Worm (Caenorhabditis elegans) whole organism, late embryonic: ENCODE data around the gene pdk-1.
A peak's percentile ranks its signal among the peaks of the same experiment; 100 is the strongest.

ENCODE experiments used
- C08G9.2 ChIP-seq: sonication (generic microtip); optimal IDR thresholded peaks from 2 replicates; lab custom pipeline; 2016; ENCODE audit warnings: mild to moderate bottlenecking, missing genetic modification characterization, moderate library complexity, missing compliant biosample characterization
- C38D4.7 ChIP-seq: fragments of 200-800 bp; sonication (Bioruptor generic); optimal IDR thresholded peaks from 2 replicates; lab custom pipeline; 2018; ENCODE audit warnings: mild to moderate bottlenecking, missing genetic modification characterization, moderate library complexity, missing compliant biosample characterization
- K02D7.2 ChIP-seq: sonication (generic microtip); optimal IDR thresholded peaks from 2 replicates; lab custom pipeline; 2017; ENCODE audit warnings: mild to moderate bottlenecking, missing genetic modification characterization, missing compliant biosample characterization
- T23F11.4 ChIP-seq: fragments of 200-800 bp; sonication (Bioruptor generic); optimal IDR thresholded peaks from 2 replicates; lab custom pipeline; 2018; ENCODE audit warnings: mild to moderate bottlenecking, missing genetic modification characterization, missing compliant biosample characterization
- ahr-1 ChIP-seq: sonication (generic microtip); optimal IDR thresholded peaks from 2 replicates; lab custom pipeline; 2016; ENCODE audit warnings: missing genetic modification characterization, missing compliant biosample characterization
- ama-1 ChIP-seq: fragments of 150-350 bp; optimal IDR thresholded peaks from 2 replicates; lab custom pipeline; 2014
- ceh-14 ChIP-seq: sonication (generic microtip); optimal IDR thresholded peaks from 2 replicates; lab custom pipeline; 2016; ENCODE audit warnings: missing genotype, missing genetic modification characterization, missing compliant biosample characterization
- ceh-18 ChIP-seq: sonication (generic microtip); optimal IDR thresholded peaks from 2 replicates; lab custom pipeline; 2016; ENCODE audit warnings: missing genetic modification characterization, missing compliant biosample characterization
- ceh-19 ChIP-seq: fragments of 200-800 bp; sonication (Bioruptor generic); optimal IDR thresholded peaks from 2 replicates; lab custom pipeline; 2018; ENCODE audit warnings: mild to moderate bottlenecking, missing genetic modification characterization, missing compliant biosample characterization
- ceh-2 ChIP-seq: sonication (generic microtip); optimal IDR thresholded peaks from 2 replicates; lab custom pipeline; 2016; ENCODE audit warnings: missing genotype, missing genetic modification characterization, missing compliant biosample characterization
- ceh-22 ChIP-seq: sonication (generic microtip); optimal IDR thresholded peaks from 2 replicates; lab custom pipeline; 2017; ENCODE audit warnings: missing biosample characterization, missing genetic modification characterization
- ceh-24 ChIP-seq: sonication (generic microtip); optimal IDR thresholded peaks from 2 replicates; lab custom pipeline; 2016; ENCODE audit warnings: mild to moderate bottlenecking, missing genetic modification characterization, missing compliant biosample characterization
- ceh-30 ChIP-seq: fragments of 150-350 bp; optimal IDR thresholded peaks from 2 replicates; lab custom pipeline; 2014; ENCODE audit warnings: missing biosample characterization, missing genetic modification characterization
- ceh-31 ChIP-seq: sonication (generic microtip); optimal IDR thresholded peaks from 2 replicates; lab custom pipeline; 2016; ENCODE audit warnings: missing genetic modification characterization, missing compliant biosample characterization
- ceh-45 ChIP-seq: fragments of 200-800 bp; sonication (Bioruptor generic); IDR thresholded peaks from 2 replicates; pipeline ENCODE4 v1.3.6; 2022; ENCODE audit warnings: missing genetic modification reagents, missing genetic modification characterization, missing compliant biosample characterization
- dmd-4 ChIP-seq: sonication (generic microtip); optimal IDR thresholded peaks from 2 replicates; lab custom pipeline; 2016; ENCODE audit warnings: borderline replicate concordance, missing genetic modification characterization, missing compliant biosample characterization
- dve-1 ChIP-seq: sonication (generic microtip); optimal IDR thresholded peaks from 2 replicates; lab custom pipeline; 2017; ENCODE audit warnings: antibody characterized with exemption, mild to moderate bottlenecking, missing genetic modification characterization, missing compliant biosample characterization
- elt-2 ChIP-seq: sonication (generic microtip); optimal IDR thresholded peaks from 2 replicates; lab custom pipeline; 2016; ENCODE audit warnings: missing genetic modification reagents, missing genetic modification characterization, missing compliant biosample characterization
- elt-4 ChIP-seq: sonication (generic microtip); optimal IDR thresholded peaks from 2 replicates; lab custom pipeline; 2016; ENCODE audit warnings: missing genetic modification characterization, missing compliant biosample characterization
- ets-4 ChIP-seq: sonication (generic microtip); optimal IDR thresholded peaks from 2 replicates; lab custom pipeline; 2016; ENCODE audit warnings: missing genetic modification characterization, missing compliant biosample characterization
- eyg-1 ChIP-seq: sonication (generic microtip); optimal IDR thresholded peaks from 2 replicates; lab custom pipeline; 2016; ENCODE audit warnings: missing genotype, missing genetic modification characterization, missing compliant biosample characterization
- fax-1 ChIP-seq: sonication (generic microtip); optimal IDR thresholded peaks from 2 replicates; lab custom pipeline; 2016; ENCODE audit warnings: missing genotype, missing genetic modification characterization, missing compliant biosample characterization
- fkh-10 ChIP-seq: fragments of 150-350 bp; optimal IDR thresholded peaks from 2 replicates; lab custom pipeline; 2014; ENCODE audit warnings: missing biosample characterization, missing genetic modification reagents, missing genetic modification characterization
- fkh-6 ChIP-seq: sonication (generic microtip); optimal IDR thresholded peaks from 2 replicates; lab custom pipeline; 2016; ENCODE audit warnings: missing genetic modification characterization, missing compliant biosample characterization
- hlh-13 ChIP-seq: fragments of 200-800 bp; sonication (Bioruptor generic); optimal IDR thresholded peaks from 2 replicates; lab custom pipeline; 2018; ENCODE audit warnings: mild to moderate bottlenecking, missing genetic modification characterization, missing compliant biosample characterization
- hlh-15 ChIP-seq: sonication (generic microtip); optimal IDR thresholded peaks from 2 replicates; lab custom pipeline; 2016; ENCODE audit warnings: missing genetic modification characterization, missing compliant biosample characterization
- hlh-8 ChIP-seq: sonication (generic microtip); optimal IDR thresholded peaks from 2 replicates; lab custom pipeline; 2016; ENCODE audit warnings: missing genotype, missing genetic modification characterization, missing compliant biosample characterization
- lim-6 ChIP-seq: sonication (generic microtip); optimal IDR thresholded peaks from 2 replicates; lab custom pipeline; 2016; ENCODE audit warnings: missing genetic modification characterization, missing compliant biosample characterization
- mec-3 ChIP-seq: sonication (generic microtip); optimal IDR thresholded peaks from 2 replicates; lab custom pipeline; 2016; ENCODE audit warnings: borderline replicate concordance, missing genetic modification characterization, missing compliant biosample characterization
- nfya-1 ChIP-seq: sonication (generic microtip); optimal IDR thresholded peaks from 2 replicates; lab custom pipeline; 2017; ENCODE audit warnings: missing genetic modification characterization, mild to moderate bottlenecking, missing compliant biosample characterization, antibody characterized with exemption, moderate library complexity
- nhr-11 ChIP-seq: fragments of 150-350 bp; optimal IDR thresholded peaks from 2 replicates; lab custom pipeline; 2014; ENCODE audit warnings: missing biosample characterization, missing genetic modification characterization
- nhr-232 ChIP-seq: sonication (generic microtip); optimal IDR thresholded peaks from 2 replicates; lab custom pipeline; 2016; ENCODE audit warnings: missing genetic modification characterization, missing compliant biosample characterization
- odd-2 ChIP-seq: sonication (generic microtip); optimal IDR thresholded peaks from 2 replicates; lab custom pipeline; 2017; ENCODE audit warnings: antibody characterized with exemption, mild to moderate bottlenecking, missing genetic modification characterization, missing compliant biosample characterization
- pag-3 ChIP-seq: sonication (generic microtip); optimal IDR thresholded peaks from 2 replicates; lab custom pipeline; 2016; ENCODE audit warnings: missing compliant biosample characterization, missing genetic modification characterization, borderline replicate concordance
- pax-1 ChIP-seq: fragments of 150-350 bp; optimal IDR thresholded peaks from 2 replicates; lab custom pipeline; 2014; ENCODE audit warnings: missing biosample characterization, missing genetic modification characterization
- pha-2 ChIP-seq: sonication (generic microtip); optimal IDR thresholded peaks from 2 replicates; lab custom pipeline; 2017; ENCODE audit warnings: mild to moderate bottlenecking, missing genetic modification characterization, missing compliant biosample characterization
- pqm-1 ChIP-seq: sonication (generic microtip); optimal IDR thresholded peaks from 2 replicates; lab custom pipeline; 2016; ENCODE audit warnings: missing genetic modification characterization, missing compliant biosample characterization
- rnt-1 ChIP-seq: sonication (generic microtip); optimal IDR thresholded peaks from 2 replicates; lab custom pipeline; 2016; ENCODE audit warnings: missing genetic modification characterization, missing compliant biosample characterization
- sdc-2 ChIP-seq: sonication (generic microtip); optimal IDR thresholded peaks from 2 replicates; lab custom pipeline; 2016; ENCODE audit warnings: missing genotype, missing genetic modification characterization, missing compliant biosample characterization
- sox-2 ChIP-seq: fragments of 200-800 bp; sonication (Bioruptor generic); IDR thresholded peaks from 2 replicates; pipeline ENCODE4 v1.3.6; 2022; ENCODE audit warnings: missing genetic modification reagents, missing genetic modification characterization, missing compliant biosample characterization
- sox-4 ChIP-seq: sonication (generic microtip); optimal IDR thresholded peaks from 2 replicates; lab custom pipeline; 2017; ENCODE audit warnings: mild to moderate bottlenecking, missing genetic modification characterization, inconsistent platforms, missing compliant biosample characterization
- syd-9 ChIP-seq: sonication (generic microtip); optimal IDR thresholded peaks from 2 replicates; lab custom pipeline; 2016; ENCODE audit warnings: mild to moderate bottlenecking, missing genetic modification characterization, moderate library complexity, missing compliant biosample characterization
- tbx-2 ChIP-seq: sonication (generic microtip); optimal IDR thresholded peaks from 2 replicates; lab custom pipeline; 2016; ENCODE audit warnings: missing genetic modification characterization, missing compliant biosample characterization
- unc-42 ChIP-seq: sonication (generic microtip); optimal IDR thresholded peaks from 2 replicates; lab custom pipeline; 2016; ENCODE audit warnings: missing genotype, missing genetic modification characterization, missing compliant biosample characterization
- unc-55 ChIP-seq: sonication (generic microtip); optimal IDR thresholded peaks from 2 replicates; lab custom pipeline; 2017; ENCODE audit warnings: missing biosample characterization, missing genetic modification reagents, missing genetic modification characterization
- zip-5 ChIP-seq: sonication (generic microtip); optimal IDR thresholded peaks from 2 replicates; lab custom pipeline; 2016; ENCODE audit warnings: missing genetic modification characterization, missing compliant biosample characterization
- ztf-16 ChIP-seq: sonication (generic microtip); optimal IDR thresholded peaks from 2 replicates; lab custom pipeline; 2017; ENCODE audit warnings: missing genetic modification characterization, missing compliant biosample characterization

pdk-1 gene

DNA sequence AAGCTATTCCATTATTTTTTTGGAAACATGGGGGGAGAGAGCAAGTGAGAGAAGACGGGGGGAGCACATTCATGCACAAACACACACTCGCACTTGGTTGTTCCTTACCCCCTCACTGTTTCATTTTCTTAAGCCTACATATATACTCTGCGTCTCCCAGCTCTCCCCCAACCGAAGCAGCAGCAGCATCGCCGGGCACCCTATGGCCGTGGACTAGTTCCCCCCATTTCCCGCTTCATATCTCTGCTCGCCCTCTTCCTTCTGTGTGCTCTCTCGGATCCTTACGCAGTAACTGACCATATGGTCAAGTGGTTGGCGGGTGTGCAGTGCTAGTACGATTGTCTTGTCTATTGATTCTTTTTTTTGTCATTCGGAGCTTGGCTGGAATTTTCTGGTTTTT, 18.9 kb upstream of the pdk-1 start (continued):
- peak; percentile 65 for TF ChIP-seq unc-55
- no peak for TF ChIP-seq nhr-11 (tag; lab: Kevin White, UChicago)
- peak; percentile 67 for TF ChIP-seq syd-9 (tag; lab: Kevin White, UChicago)
- peak; percentile 71 for TF ChIP-seq ceh-19 (GFP tag; lab: Kevin White, UChicago)
- TF ChIP-seq ama-1 (lab: Kevin White, UChicago), result no peak
- peak; percentile 74 for TF ChIP-seq eyg-1
- no peak for TF ChIP-seq ceh-24 (tag; lab: Kevin White, UChicago)
- no peak for TF ChIP-seq odd-2 (tag; lab: Kevin White, UChicago)
- TF ChIP-seq ceh-14, result peak; percentile 26
- TF ChIP-seq tbx-2 (tag; lab: Kevin White, UChicago), result peak; percentile 94
- TF ChIP-seq pag-3 (tag; lab: Kevin White, UChicago), result peak; percentile 47
- peak; percentile 84 for TF ChIP-seq ceh-2 (tag; lab: Kevin White, UChicago)
- TF ChIP-seq ceh-31 (tag; lab: Kevin White, UChicago), result peak; percentile 96
- peak; percentile 16 for TF ChIP-seq ceh-22 (tag; lab: Kevin White, UChicago)

- TF ChIP-seq dve-1, result no peak
- TF ChIP-seq ceh-45 (GFP tag; lab: Robert Waterston, UW), result no peak
- no peak for TF ChIP-seq C38D4.7 (GFP tag; lab: Kevin White, UChicago)
- no peak for TF ChIP-seq mec-3 (tag; lab: Kevin White, UChicago)
- no peak for TF ChIP-seq K02D7.2
- TF ChIP-seq nhr-11 (tag; lab: Kevin White, UChicago), result no peak
- TF ChIP-seq ets-4 (tag; lab: Kevin White, UChicago), result no peak
- no peak for TF ChIP-seq elt-2 (tag; lab: Kevin White, UChicago)
- TF ChIP-seq pax-1 (tag; lab: Kevin White, UChicago), result no peak
- no peak for TF ChIP-seq fax-1 (tag; lab: Kevin White, UChicago)
- TF ChIP-seq hlh-8 (tag; lab: Kevin White, UChicago), result no peak
- no peak for TF ChIP-seq T23F11.4 (GFP tag; lab: Kevin White, UChicago)
- no peak for TF ChIP-seq ztf-16 (tag; lab: Kevin White, UChicago)
- no peak for TF ChIP-seq zip-5 (tag; lab: Kevin White, UChicago)
- no peak for TF ChIP-seq nhr-232 (tag; lab: Kevin White, UChicago)
- TF ChIP-seq fkh-6 (tag; lab: Kevin White, UChicago), result no peak
- TF ChIP-seq ceh-30 (tag; lab: Kevin White, UChicago), result no peak
- TF ChIP-seq sox-4, result no peak
- TF ChIP-seq fkh-10, result no peak
- no peak for TF ChIP-seq pha-2 (tag; lab: Kevin White, UChicago)
Observed at ce11 chrX:1309446-1309845, 11.7 kb upstream of the pdk-1 start.

DNA sequence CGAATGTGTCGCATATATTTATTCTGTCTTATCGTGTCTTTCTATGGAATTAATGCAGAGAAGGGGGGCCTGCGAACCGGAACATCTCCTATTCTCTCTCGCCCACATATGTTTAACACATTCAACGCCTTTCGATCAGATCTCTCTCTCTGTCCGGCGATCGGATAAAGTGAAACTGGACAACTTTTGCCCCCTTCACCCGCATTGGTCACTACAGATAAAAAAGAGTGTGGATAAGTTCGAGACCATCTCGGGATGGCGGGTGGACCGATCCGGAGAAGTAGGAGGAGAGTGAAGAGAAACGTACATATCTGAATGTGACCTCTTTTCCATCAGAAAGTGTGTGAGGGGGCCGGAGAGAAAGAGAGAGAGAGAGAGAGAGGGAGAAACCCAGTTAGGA, 10.1 kb upstream of the pdk-1 start, which contains the start of gene H42K12.3:
Gene H42K12.3 (plus strand): TSS at position 308 of the 400 bp plus-strand sequence.
- TF ChIP-seq sdc-2, result peak; percentile 27
- no peak for TF ChIP-seq hlh-15
- peak; percentile 32 for TF ChIP-seq rnt-1 (tag; lab: Kevin White, UChicago)

DNA sequence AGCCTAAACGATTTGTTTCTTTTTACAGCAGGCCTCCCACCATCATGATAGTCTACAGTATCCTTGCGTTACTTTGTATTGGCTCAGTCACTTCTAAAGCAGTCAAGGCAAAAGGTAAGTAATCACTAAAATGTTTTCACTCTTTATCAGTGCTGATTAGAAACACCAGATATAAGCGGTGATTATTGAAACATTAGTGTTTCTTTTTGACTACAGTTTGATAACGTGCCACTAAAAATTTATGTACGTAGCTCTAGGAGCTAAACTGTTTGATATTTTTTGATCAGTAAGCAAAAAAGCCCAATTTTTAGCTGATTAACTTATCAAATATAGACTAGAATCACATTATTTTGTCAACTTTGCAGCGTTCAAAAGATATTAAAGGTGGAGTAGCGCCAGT, 9.6 kb upstream of the pdk-1 start:
- TF ChIP-seq C38D4.7 (GFP tag; lab: Kevin White, UChicago) (no peak), elt-2 (tag; lab: Kevin White, UChicago) (peak; percentile 30)
- TF ChIP-seq, all 69 proteins: peak for 1

DNA sequence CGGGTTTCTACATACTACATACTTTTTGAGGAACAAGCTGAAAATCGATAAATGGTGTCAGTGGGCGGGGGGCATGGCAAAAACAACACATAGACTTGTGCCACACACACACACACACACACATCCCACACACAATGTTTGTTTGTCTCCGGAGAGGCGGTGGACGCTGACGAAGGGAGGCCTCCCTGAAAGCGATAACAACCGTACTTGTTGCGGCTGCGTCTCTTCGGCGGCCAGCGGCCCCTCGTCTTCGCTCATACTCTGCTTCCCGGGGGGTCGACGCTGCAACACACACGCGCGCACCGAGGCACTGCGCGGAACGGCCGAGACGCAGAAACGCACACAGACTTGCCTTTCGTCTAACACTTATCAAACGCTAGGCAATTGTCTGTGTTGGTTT, 1.4 kb upstream of the pdk-1 start:
- TF ChIP-seq ceh-31 (tag; lab: Kevin White, UChicago), result peak; percentile 68
- peak; percentile 36 for TF ChIP-seq ets-4 (tag; lab: Kevin White, UChicago)
- TF ChIP-seq hlh-13, result no peak
- no peak for TF ChIP-seq elt-4
- TF ChIP-seq pax-1 (tag; lab: Kevin White, UChicago), result no peak
- peak; percentile 41 for TF ChIP-seq unc-42 (tag; lab: Kevin White, UChicago)
- peak; percentile 70 for TF ChIP-seq pqm-1 (tag; lab: Kevin White, UChicago)
- peak; percentile 61 for TF ChIP-seq C08G9.2 (tag; lab: Kevin White, UChicago)
- no peak for TF ChIP-seq ama-1 (lab: Kevin White, UChicago)
- TF ChIP-seq fkh-6 (tag; lab: Kevin White, UChicago), result no peak
- no peak for TF ChIP-seq T23F11.4 (GFP tag; lab: Kevin White, UChicago)
- peak; percentile 30 for TF ChIP-seq nfya-1
- peak; percentile 70 for TF ChIP-seq ceh-18 (tag; lab: Kevin White, UChicago)
- no peak for TF ChIP-seq zip-5 (tag; lab: Kevin White, UChicago)
- peak; percentile 28 for TF ChIP-seq lim-6 (tag; lab: Kevin White, UChicago)
- no peak for TF ChIP-seq dmd-4 (tag; lab: Kevin White, UChicago)
- peak; percentile 1 for TF ChIP-seq ahr-1
- no peak for TF ChIP-seq sox-2 (GFP tag; lab: Robert Waterston, UW)
